Fruit fly (Drosophila melanogaster) whole organism, embryonic: Measurements from ENCODE around the gene cyr.

ENCODE experiments used
- Abd-B ChIP-seq: fragments of 200-800 bp; sonication (Bioruptor generic); optimal IDR thresholded peaks from 2 replicates; lab custom pipeline; 2018; ENCODE audit warnings: missing biosample characterization, mild to moderate bottlenecking, missing genetic modification characterization, moderate library complexity
- CG10209 ChIP-seq: fragments of 200-800 bp; sonication (Bioruptor generic); optimal IDR thresholded peaks from 3 replicates; lab custom pipeline; 2017; ENCODE audit warnings: missing biosample characterization, mild to moderate bottlenecking, missing genetic modification characterization, missing genetic modification reagents
- CG10431 ChIP-seq: fragments of 200-800 bp; sonication (Bioruptor generic); optimal IDR thresholded peaks from 3 replicates; lab custom pipeline; 2018; ENCODE audit warnings: missing biosample characterization, mild to moderate bottlenecking, missing genetic modification characterization
- CG11247 ChIP-seq: fragments of 200-800 bp; sonication (Bioruptor generic); IDR thresholded peaks from 2 replicates; pipeline ENCODE4 v1.3.6; 2022; ENCODE audit warnings: missing biosample characterization, missing genetic modification characterization
- CG11696 ChIP-seq: fragments of 200-800 bp; sonication (Bioruptor generic); IDR thresholded peaks from 2 replicates; pipeline ENCODE4 v1.3.6; 2022; ENCODE audit warnings: missing biosample characterization, missing genetic modification characterization
- CG12769 ChIP-seq: fragments of 200-800 bp; sonication (Bioruptor generic); optimal IDR thresholded peaks from 2 replicates; lab custom pipeline; 2019; ENCODE audit warnings: missing biosample characterization, mild to moderate bottlenecking, missing genetic modification characterization, moderate library complexity
- CG13424 ChIP-seq: fragments of 200-800 bp; sonication (Bioruptor generic); optimal IDR thresholded peaks from 2 replicates; lab custom pipeline; 2019; ENCODE audit warnings: missing biosample characterization, mild to moderate bottlenecking, missing genetic modification characterization, moderate library complexity
- CG14441 ChIP-seq: fragments of 200-800 bp; sonication (Bioruptor generic); IDR thresholded peaks from 2 replicates; pipeline ENCODE4 v1.3.6; 2022; ENCODE audit warnings: missing biosample characterization, missing genetic modification characterization
- CG14667 ChIP-seq: fragments of 200-800 bp; sonication (Bioruptor generic); IDR thresholded peaks from 2 replicates; pipeline ENCODE4 v1.3.6; 2022; ENCODE audit warnings: missing biosample characterization, missing genetic modification characterization
- CG17186 ChIP-seq: fragments of 200-800 bp; sonication (Bioruptor generic); optimal IDR thresholded peaks from 3 replicates; lab custom pipeline; 2017; ENCODE audit warnings: missing biosample characterization, missing genetic modification reagents, missing genetic modification characterization
- CG17328 ChIP-seq: fragments of 200-800 bp; sonication (Bioruptor generic); IDR thresholded peaks from 2 replicates; pipeline ENCODE4 v1.3.6; 2022; ENCODE audit warnings: missing biosample characterization, missing genetic modification characterization
- CG18476 ChIP-seq: fragments of 200-800 bp; sonication (Bioruptor generic); optimal IDR thresholded peaks from 2 replicates; lab custom pipeline; 2016; ENCODE audit warnings: missing biosample characterization, mild to moderate bottlenecking, missing genetic modification characterization
- CG31224 ChIP-seq: fragments of 200-800 bp; sonication (Bioruptor generic); IDR thresholded peaks from 2 replicates; pipeline ENCODE4 v1.3.6; 2022; ENCODE audit warnings: missing biosample characterization, missing genetic modification characterization
- CG31441 ChIP-seq: fragments of 200-800 bp; sonication (Bioruptor generic); IDR thresholded peaks from 2 replicates; pipeline ENCODE4 v1.3.6; 2022; ENCODE audit warnings: missing biosample characterization, missing genetic modification characterization
- CG3407 ChIP-seq: fragments of 200-800 bp; sonication (Bioruptor generic); optimal IDR thresholded peaks from 2 replicates; lab custom pipeline; 2018; ENCODE audit warnings: missing biosample characterization, mild to moderate bottlenecking, missing genetic modification characterization
- CG6683 ChIP-seq: fragments of 200-800 bp; sonication (Bioruptor generic); optimal IDR thresholded peaks from 2 replicates; lab custom pipeline; 2017; ENCODE audit warnings: missing biosample characterization, mild to moderate bottlenecking, missing genetic modification characterization, missing genetic modification reagents
- CG6689 ChIP-seq: fragments of 200-800 bp; sonication (Bioruptor generic); IDR thresholded peaks from 2 replicates; pipeline ENCODE4 v1.3.6; 2022; ENCODE audit warnings: missing biosample characterization, missing genetic modification characterization
- CG7928 ChIP-seq: fragments of 200-800 bp; sonication (Bioruptor generic); optimal IDR thresholded peaks from 2 replicates; lab custom pipeline; 2017; ENCODE audit warnings: missing biosample characterization, mild to moderate bottlenecking, missing genetic modification characterization
- CG8924 ChIP-seq: fragments of 200-800 bp; optimal IDR thresholded peaks from 3 replicates; lab custom pipeline; 2019; ENCODE audit warnings: missing biosample characterization, mild to moderate bottlenecking, missing genetic modification characterization, moderate library complexity
- D19B ChIP-seq: fragments of 200-800 bp; sonication (Bioruptor generic); optimal IDR thresholded peaks from 2 replicates; lab custom pipeline; 2017; ENCODE audit warnings: missing biosample characterization, mild to moderate bottlenecking, missing genetic modification characterization
- Elba2 ChIP-seq: fragments of 200-800 bp; sonication (Bioruptor generic); optimal IDR thresholded peaks from 3 replicates; lab custom pipeline; 2016; ENCODE audit warnings: missing biosample characterization, missing genetic modification characterization
- Ets65A ChIP-seq: fragments of 200-800 bp; sonication (Bioruptor generic); peaks from one replicate; lab custom pipeline; 2016; ENCODE audit warnings: missing biosample characterization, missing genetic modification characterization
- Fer2 ChIP-seq: fragments of 200-800 bp; sonication (Bioruptor generic); optimal IDR thresholded peaks from 2 replicates; lab custom pipeline; 2018; ENCODE audit warnings: missing biosample characterization, mild to moderate bottlenecking, missing genetic modification characterization, moderate library complexity
- Opbp ChIP-seq: fragments of 200-800 bp; sonication (Bioruptor generic); IDR thresholded peaks from 3 replicates; pipeline ENCODE4 v1.3.6; 2022; ENCODE audit warnings: missing biosample characterization, missing genetic modification characterization; ENCODE audit not compliant: partially characterized antibody
- Spps ChIP-seq: fragments of 200-800 bp; sonication (Bioruptor generic); optimal IDR thresholded peaks from 2 replicates; lab custom pipeline; 2018; ENCODE audit warnings: missing biosample characterization, mild to moderate bottlenecking, missing genetic modification characterization
- Vsx1 ChIP-seq: fragments of 200-800 bp; sonication (Bioruptor generic); optimal IDR thresholded peaks from 2 replicates; lab custom pipeline; 2017; ENCODE audit warnings: missing biosample characterization, mild to moderate bottlenecking, missing genetic modification characterization, missing genetic modification reagents
- caup ChIP-seq: fragments of 200-800 bp; sonication (Bioruptor generic); optimal IDR thresholded peaks from 3 replicates; lab custom pipeline; 2017; ENCODE audit warnings: missing biosample characterization, mild to moderate bottlenecking, missing genetic modification characterization, moderate library complexity; ENCODE audit not compliant: severe bottlenecking
- crp ChIP-seq, 2 experiments: fragments of 200-800 bp; sonication (Bioruptor generic); optimal IDR thresholded peaks; 2 replicates in 1 of 2; 3 replicates in 1 of 2; lab custom pipeline; 2017; ENCODE audit warnings: missing biosample characterization in 2 of 2, missing genetic modification characterization in 2 of 2, mild to moderate bottlenecking in 1 of 2, moderate library complexity in 1 of 2
- dm ChIP-seq: fragments of 200-800 bp; sonication (Bioruptor generic); optimal IDR thresholded peaks from 3 replicates; lab custom pipeline; 2016; ENCODE audit warnings: missing biosample characterization, missing genetic modification characterization
- ems ChIP-seq: fragments of 200-800 bp; sonication (Bioruptor generic); optimal IDR thresholded peaks from 3 replicates; lab custom pipeline; 2016; ENCODE audit warnings: missing biosample characterization, missing genetic modification characterization
- esg ChIP-seq: fragments of 200-800 bp; sonication (Bioruptor generic); conservative IDR thresholded peaks from 2 replicates; pipeline ENCODE4 v1.3.6; 2022; ENCODE audit warnings: missing biosample characterization, missing genetic modification characterization
- fd3F ChIP-seq: fragments of 200-800 bp; sonication (Bioruptor generic); optimal IDR thresholded peaks from 2 replicates; lab custom pipeline; 2018; ENCODE audit warnings: missing biosample characterization, mild to moderate bottlenecking, missing genetic modification characterization, moderate library complexity
- gce ChIP-seq: fragments of 200-800 bp; sonication (Bioruptor generic); IDR thresholded peaks from 3 replicates; pipeline ENCODE4 v1.3.6; 2022; ENCODE audit warnings: missing biosample characterization, missing genetic modification characterization
- grau ChIP-seq: fragments of 200-800 bp; optimal IDR thresholded peaks from 3 replicates; lab custom pipeline; 2019; ENCODE audit warnings: missing biosample characterization, mild to moderate bottlenecking, missing genetic modification characterization, moderate library complexity
- gt ChIP-seq: fragments of 200-800 bp; sonication (Bioruptor generic); IDR thresholded peaks from 2 replicates; pipeline ENCODE4 v1.3.6; 2022; ENCODE audit warnings: missing biosample characterization, missing genetic modification characterization
- jigr1 ChIP-seq: fragments of 200-800 bp; sonication (Bioruptor generic); IDR thresholded peaks from 3 replicates; pipeline ENCODE4 v1.3.6; 2022; ENCODE audit warnings: missing biosample characterization, missing genetic modification characterization
- nmo ChIP-seq: fragments of 200-800 bp; sonication (Bioruptor generic); optimal IDR thresholded peaks from 2 replicates; lab custom pipeline; 2018; ENCODE audit warnings: missing biosample characterization, mild to moderate bottlenecking, missing genetic modification characterization, moderate library complexity
- pb ChIP-seq: fragments of 200-800 bp; sonication (Bioruptor generic); optimal IDR thresholded peaks from 3 replicates; lab custom pipeline; 2016; ENCODE audit warnings: missing biosample characterization, missing genetic modification characterization
- psq ChIP-seq: fragments of 200-800 bp; sonication (Bioruptor generic); optimal IDR thresholded peaks from 2 replicates; lab custom pipeline; 2017; ENCODE audit warnings: missing biosample characterization, missing genetic modification characterization
- ro ChIP-seq: fragments of 200-800 bp; sonication (Bioruptor generic); IDR thresholded peaks from 2 replicates; pipeline ENCODE4 v1.3.6; 2022; ENCODE audit warnings: missing biosample characterization, missing genetic modification characterization
- sima ChIP-seq: fragments of 200-800 bp; sonication (Bioruptor generic); optimal IDR thresholded peaks from 2 replicates; lab custom pipeline; 2016; ENCODE audit warnings: missing biosample characterization, missing genetic modification characterization
- sisA ChIP-seq: fragments of 200-800 bp; sonication (Bioruptor generic); IDR thresholded peaks from 2 replicates; pipeline ENCODE4 v1.3.6; 2022; ENCODE audit warnings: missing biosample characterization, missing genetic modification characterization
- sob ChIP-seq: fragments of 200-800 bp; sonication (Bioruptor generic); IDR thresholded peaks from 2 replicates; pipeline ENCODE4 v1.3.6; 2022; ENCODE audit warnings: missing biosample characterization, missing genetic modification characterization
- sug ChIP-seq: fragments of 200-800 bp; optimal IDR thresholded peaks from 2 replicates; lab custom pipeline; 2019; ENCODE audit warnings: missing biosample characterization, mild to moderate bottlenecking, missing genetic modification characterization, moderate library complexity
- tap ChIP-seq: fragments of 200-800 bp; optimal IDR thresholded peaks from 3 replicates; lab custom pipeline; 2019; ENCODE audit warnings: missing biosample characterization, mild to moderate bottlenecking, missing genetic modification characterization, moderate library complexity
- ttk ChIP-seq: fragments of 200-800 bp; sonication (Bioruptor generic); IDR thresholded peaks from 2 replicates; pipeline ENCODE4 v2.1.2; 2022; ENCODE audit warnings: missing biosample characterization, missing genetic modification characterization
- tx ChIP-seq: fragments of 200-800 bp; sonication (Bioruptor generic); optimal IDR thresholded peaks from 2 replicates; lab custom pipeline; 2016; ENCODE audit warnings: missing biosample characterization, missing genetic modification characterization
- yki ChIP-seq: fragments of >200 bp; optimal IDR thresholded peaks from 3 replicates; lab custom pipeline; 2018
- z ChIP-seq: fragments of 200-800 bp; sonication (Bioruptor generic); IDR thresholded peaks from 3 replicates; pipeline ENCODE4 v1.3.6; 2022; ENCODE audit warnings: missing biosample characterization, missing genetic modification characterization

cyr gene

dm6 chrX:8114476-8115342, 20.8 kb downstream of the cyr start (continued):
- TF ChIP-seq Vsx1, result no peak
- 0 out of 2 replicates have a peak, but pooled peaks have one; percentile 32 for TF ChIP-seq CG11247 (GFP tag; lab: Robert Waterston, UW)
- peak; percentile 53; the same call in 1 of the 3 replicates for TF ChIP-seq gce
- TF ChIP-seq CG17186 (GFP tag; lab: Kevin White, UChicago), result no peak
- peak; percentile 61 for TF ChIP-seq CG14441 (GFP tag; lab: Robert Waterston, UW)
- TF ChIP-seq CG14667 (GFP tag; lab: Robert Waterston, UW), result no peak
- TF ChIP-seq CG31224 (GFP tag; lab: Robert Waterston, UW), result peak; percentile 62
- TF ChIP-seq CG17328 (GFP tag; lab: Robert Waterston, UW), result 0 out of 2 replicates have a peak, but pooled peaks have one; percentile 24
- TF ChIP-seq tx (GFP tag; lab: Kevin White, UChicago), result peak; percentile 26
- TF ChIP-seq CG3407 (GFP tag; lab: Kevin White, UChicago), result no peak
- TF ChIP-seq ttk (GFP tag; lab: Robert Waterston, UW), result no peak
- TF ChIP-seq sima (GFP tag; lab: Kevin White, UChicago), result peak; percentile 6
- TF ChIP-seq Abd-B (GFP tag; lab: Kevin White, UChicago), result peak; percentile 56
- peak; percentile 42 for TF ChIP-seq CG6689 (GFP tag; lab: Robert Waterston, UW)
- TF ChIP-seq z (GFP tag; lab: Robert Waterston, UW), result no peak
- TF ChIP-seq jigr1 (GFP tag; lab: Robert Waterston, UW), result no peak
- peak; percentile 36 for TF ChIP-seq D19B (GFP tag; lab: Kevin White, UChicago)
- TF ChIP-seq CG10209 (GFP tag; lab: Kevin White, UChicago), result peak; percentile 59
- TF ChIP-seq gt (GFP tag; lab: Robert Waterston, UW), result no peak
- no peak for TF ChIP-seq ro (GFP tag; lab: Robert Waterston, UW)
- TF ChIP-seq grau (tag; lab: Kevin White, UChicago), result peak; percentile 79
- no peak for TF ChIP-seq CG10431 (GFP tag; lab: Kevin White, UChicago)
- TF ChIP-seq CG12769 (tag; lab: Kevin White, UChicago), result peak; percentile 34
- peak; percentile 41 for TF ChIP-seq pb (GFP tag; lab: Kevin White, UChicago)
- TF ChIP-seq ems, result peak; percentile 63
- TF ChIP-seq CG7928 (GFP tag; lab: Kevin White, UChicago), result no peak
- TF ChIP-seq esg (GFP tag; lab: Robert Waterston, UW), result peak; percentile 64
- peak in 1 of 2 experiments; percentile 16 for TF ChIP-seq crp (GFP tag; optimal IDR thresholded peaks at IDR 0.05; lab: Kevin White, UChicago)
- TF ChIP-seq caup (GFP tag; lab: Kevin White, UChicago), result peak; percentile 67
- peak; percentile 60 for TF ChIP-seq nmo (GFP tag; lab: Kevin White, UChicago)
- TF ChIP-seq CG6683 (GFP tag; lab: Kevin White, UChicago), result no peak
- peak; percentile 80 for TF ChIP-seq Elba2 (GFP tag; lab: Kevin White, UChicago)
- peak; percentile 88 for TF ChIP-seq Ets65A
- TF ChIP-seq Opbp (GFP tag; lab: Robert Waterston, UW), result no peak
- TF ChIP-seq sob (GFP tag; lab: Robert Waterston, UW), result peak; percentile 62
- TF ChIP-seq psq, result no peak
- TF ChIP-seq dm (GFP tag; lab: Kevin White, UChicago), result no peak
- TF ChIP-seq Fer2 (tag; lab: Kevin White, UChicago), result peak; percentile 19
- no peak for TF ChIP-seq yki (lab: Kevin White, UChicago)
- peak; percentile 77 for TF ChIP-seq CG13424
- TF ChIP-seq tap (tag; lab: Kevin White, UChicago), result peak; percentile 67
- TF ChIP-seq CG8924 (tag; lab: Kevin White, UChicago), result peak; percentile 64
- TF ChIP-seq sug (tag; lab: Kevin White, UChicago), result peak; percentile 75
- peak; percentile 62 for TF ChIP-seq CG31441
- peak; percentile 52 for TF ChIP-seq fd3F (GFP tag; lab: Kevin White, UChicago)
- peak; percentile 78 for TF ChIP-seq CG11696
- TF ChIP-seq sisA (GFP tag; lab: Robert Waterston, UW), result peak; percentile 39; the same call in 1 of the 2 replicates
- TF ChIP-seq Spps, result no peak
- peak; percentile 22 for TF ChIP-seq CG18476 (GFP tag; lab: Kevin White, UChicago)
